Fruit fly (Drosophila melanogaster) whole organism, adult: ENCODE results near the gene bab1.

ENCODE experiments used
- CG12768 ChIP-seq: fragments of 200-800 bp; sonication (Bioruptor generic); optimal IDR thresholded peaks from 2 replicates; lab custom pipeline; 2017; ENCODE audit warnings: missing biosample characterization, missing genetic modification characterization, mild to moderate bottlenecking, moderate library complexity, missing genetic modification reagents
- CG14711 ChIP-seq: fragments of 200-800 bp; sonication (Bioruptor generic); optimal IDR thresholded peaks from 2 replicates; lab custom pipeline; 2018; ENCODE audit warnings: missing biosample characterization, mild to moderate bottlenecking, missing genetic modification characterization, moderate library complexity
- CG5204 ChIP-seq: fragments of 200-800 bp; sonication (Bioruptor generic); optimal IDR thresholded peaks from 2 replicates; lab custom pipeline; 2016; ENCODE audit warnings: missing biosample characterization, missing genetic modification characterization
- CG7045 ChIP-seq: fragments of 200-800 bp; sonication (Bioruptor generic); optimal IDR thresholded peaks from 2 replicates; lab custom pipeline; 2017; ENCODE audit warnings: missing biosample characterization, mild to moderate bottlenecking, missing genetic modification characterization
- Clk ChIP-seq: fragments of 200-800 bp; sonication (Bioruptor generic); optimal IDR thresholded peaks from 2 replicates; lab custom pipeline; 2017; ENCODE audit warnings: missing biosample characterization, missing genetic modification characterization
- Hr96 ChIP-seq: fragments of 200-800 bp; sonication (Bioruptor generic); optimal IDR thresholded peaks from 2 replicates; lab custom pipeline; 2016; ENCODE audit warnings: missing biosample characterization, missing genetic modification characterization
- Mnt ChIP-seq: fragments of 200-800 bp; sonication (Bioruptor generic); optimal IDR thresholded peaks from 2 replicates; lab custom pipeline; 2016; ENCODE audit warnings: missing biosample characterization, mild to moderate bottlenecking, missing genetic modification characterization
- bab1 ChIP-seq: fragments of 200-800 bp; sonication (Bioruptor generic); optimal IDR thresholded peaks from 3 replicates; lab custom pipeline; 2019; ENCODE audit warnings: missing biosample characterization, mild to moderate bottlenecking, missing genetic modification characterization, moderate library complexity
- ovo ChIP-seq: fragments of 200-800 bp; sonication (Bioruptor generic); optimal IDR thresholded peaks from 2 replicates; lab custom pipeline; 2016; ENCODE audit warnings: missing biosample characterization, missing genetic modification characterization
- tj ChIP-seq: fragments of 200-800 bp; sonication (Bioruptor generic); optimal IDR thresholded peaks from 3 replicates; lab custom pipeline; 2017; ENCODE audit warnings: missing biosample characterization, mild to moderate bottlenecking, missing genetic modification characterization, moderate library complexity

- no peak for TF ChIP-seq CG5204 (GFP tag; lab: Kevin White, UChicago)
- TF ChIP-seq tj (GFP tag; lab: Kevin White, UChicago), result no peak
- no peak for TF ChIP-seq CG12768 (GFP tag; lab: Kevin White, UChicago)
- TF ChIP-seq Hr96 (GFP tag; lab: Kevin White, UChicago), result no peak
- TF ChIP-seq Mnt (GFP tag; lab: Kevin White, UChicago), result no peak
- no peak for TF ChIP-seq Clk
- no peak for TF ChIP-seq CG7045 (GFP tag; lab: Kevin White, UChicago)
- TF ChIP-seq ovo (GFP tag; lab: Kevin White, UChicago), result no peak
- no peak for TF ChIP-seq bab1 (GFP tag; lab: Kevin White, UChicago)
- TF ChIP-seq CG14711 (tag; lab: Kevin White, UChicago), result no peak
Observed at dm6 chr3L:1019876-1020275, 81.0 kb downstream of the bab1 start.
